Worm (Caenorhabditis elegans) whole organism, L3 larva: Measurements from ENCODE around the gene C06E4.2.

Source experiments
- R02D3.7 ChIP-seq: fragments of 150-350 bp; optimal IDR thresholded peaks from 2 replicates; lab custom pipeline; 2014; ENCODE audit warnings: missing biosample characterization, missing genetic modification characterization
- ZK546.5 ChIP-seq: sonication (generic microtip); optimal IDR thresholded peaks from 2 replicates; lab custom pipeline; 2017; ENCODE audit warnings: missing biosample characterization, missing genetic modification characterization
- aly-2 ChIP-seq: fragments of 150-350 bp; optimal IDR thresholded peaks from 2 replicates; lab custom pipeline; 2014; ENCODE audit warnings: missing biosample characterization, missing genetic modification characterization
- ceh-16 ChIP-seq: sonication (generic microtip); optimal IDR thresholded peaks from 2 replicates; lab custom pipeline; 2017; ENCODE audit warnings: missing biosample characterization, missing genetic modification characterization
- ceh-28 ChIP-seq: fragments of 150-350 bp; optimal IDR thresholded peaks from 2 replicates; lab custom pipeline; 2014; ENCODE audit warnings: missing biosample characterization, missing genetic modification reagents, missing genetic modification characterization
- ceh-9 ChIP-seq: sonication (generic microtip); optimal IDR thresholded peaks from 2 replicates; lab custom pipeline; 2018; ENCODE audit warnings: missing biosample characterization, missing genetic modification characterization
- egl-27 ChIP-seq: sonication (generic microtip); optimal IDR thresholded peaks from 4 replicates; lab custom pipeline; 2017; ENCODE audit warnings: missing biosample characterization, missing genetic modification reagents, missing genetic modification characterization
- elt-1 ChIP-seq: fragments of 150-350 bp; optimal IDR thresholded peaks from 2 replicates; lab custom pipeline; 2014; ENCODE audit warnings: missing biosample characterization, missing genetic modification characterization
- elt-2 ChIP-seq: sonication (generic microtip); optimal IDR thresholded peaks from 2 replicates; lab custom pipeline; 2016; ENCODE audit warnings: missing genetic modification reagents, mild to moderate bottlenecking, missing genetic modification characterization, missing compliant biosample characterization
- elt-3 ChIP-seq, 3 experiments: fragments of 150-350 bp in 1 of 3; sonication (generic microtip) in 2 of 3; optimal IDR thresholded peaks; 2 replicates in 2 of 3; 4 replicates in 1 of 3; lab custom pipeline; 2014 to 2017; ENCODE audit warnings: missing biosample characterization in 3 of 3, missing genetic modification characterization in 3 of 3
- fkh-2 ChIP-seq: fragments of 150-350 bp; optimal IDR thresholded peaks from 2 replicates; lab custom pipeline; 2014; ENCODE audit warnings: missing biosample characterization, missing genetic modification reagents, missing genetic modification characterization
- fos-1 ChIP-seq: fragments of 150-350 bp; optimal IDR thresholded peaks from 2 replicates; lab custom pipeline; 2014; ENCODE audit warnings: missing biosample characterization, missing genetic modification characterization
- jun-1 ChIP-seq: fragments of 150-350 bp; optimal IDR thresholded peaks from 2 replicates; lab custom pipeline; 2014; ENCODE audit warnings: missing biosample characterization, missing genetic modification reagents, missing genetic modification characterization
- lin-39 ChIP-seq: fragments of 150-350 bp; optimal IDR thresholded peaks from 2 replicates; lab custom pipeline; 2018; ENCODE audit warnings: missing biosample characterization, missing genetic modification reagents, missing genetic modification characterization
- mml-1 ChIP-seq: fragments of 150-350 bp; sonication (generic microtip); optimal IDR thresholded peaks from 3 replicates; lab custom pipeline; 2014; ENCODE audit warnings: missing biosample characterization, missing genetic modification characterization
- nfya-1 ChIP-seq: sonication (generic microtip); optimal IDR thresholded peaks from 2 replicates; lab custom pipeline; 2017; ENCODE audit warnings: missing genetic modification characterization, mild to moderate bottlenecking, missing compliant biosample characterization, antibody characterized with exemption, moderate library complexity; ENCODE audit not compliant: insufficient read depth
- nhr-11 ChIP-seq: fragments of 150-350 bp; optimal IDR thresholded peaks from 2 replicates; lab custom pipeline; 2014; ENCODE audit warnings: missing biosample characterization, missing genetic modification characterization
- nhr-23 ChIP-seq: fragments of 150-350 bp; optimal IDR thresholded peaks from 2 replicates; lab custom pipeline; 2014; ENCODE audit warnings: missing biosample characterization, missing genetic modification reagents, missing genetic modification characterization
- nhr-237 ChIP-seq: fragments of 150-350 bp; optimal IDR thresholded peaks from 2 replicates; lab custom pipeline; 2014; ENCODE audit warnings: missing biosample characterization, missing genetic modification characterization
- nhr-28 ChIP-seq: fragments of 150-350 bp; optimal IDR thresholded peaks from 2 replicates; lab custom pipeline; 2014; ENCODE audit warnings: missing biosample characterization, missing genetic modification characterization
- nhr-67 ChIP-seq: fragments of 150-350 bp; optimal IDR thresholded peaks from 2 replicates; lab custom pipeline; 2014; ENCODE audit warnings: missing biosample characterization, missing genetic modification characterization
- nhr-76 ChIP-seq: fragments of 150-350 bp; sonication (generic microtip); optimal IDR thresholded peaks from 5 replicates; lab custom pipeline; 2014; ENCODE audit warnings: missing biosample characterization, missing genetic modification characterization
- pha-4 ChIP-seq: fragments of 150-350 bp; optimal IDR thresholded peaks from 2 replicates; lab custom pipeline; 2014; ENCODE audit warnings: missing biosample characterization, missing genetic modification reagents, missing genetic modification characterization
- pqm-1 ChIP-seq: fragments of 150-350 bp; optimal IDR thresholded peaks from 2 replicates; lab custom pipeline; 2017; ENCODE audit warnings: missing biosample characterization, missing genetic modification characterization, inconsistent platforms
- sea-2 ChIP-seq: fragments of 150-350 bp; sonication (generic microtip); optimal IDR thresholded peaks from 4 replicates; lab custom pipeline; 2014; ENCODE audit warnings: missing biosample characterization, missing genetic modification reagents, missing genetic modification characterization
- skn-1 ChIP-seq: fragments of 150-350 bp; optimal IDR thresholded peaks from 2 replicates; lab custom pipeline; 2014; ENCODE audit warnings: missing biosample characterization, missing genetic modification characterization
- snpc-4 ChIP-seq: fragments of 150-350 bp; optimal IDR thresholded peaks from 2 replicates; lab custom pipeline; 2014; ENCODE audit warnings: missing biosample characterization, missing genetic modification characterization
- tbx-2 ChIP-seq: sonication (generic microtip); optimal IDR thresholded peaks from 2 replicates; lab custom pipeline; 2016; ENCODE audit warnings: mild to moderate bottlenecking, missing genetic modification characterization, missing compliant biosample characterization
- unc-39 ChIP-seq: sonication (generic microtip); optimal IDR thresholded peaks from 4 replicates; lab custom pipeline; 2017; ENCODE audit warnings: missing biosample characterization, missing genetic modification characterization
- unc-62 ChIP-seq: fragments of 150-350 bp; sonication (generic microtip); optimal IDR thresholded peaks from 4 replicates; lab custom pipeline; 2014; ENCODE audit warnings: missing biosample characterization, missing genetic modification reagents, missing genetic modification characterization
- zag-1 ChIP-seq: fragments of 150-350 bp; optimal IDR thresholded peaks from 2 replicates; lab custom pipeline; 2014; ENCODE audit warnings: missing biosample characterization, missing genetic modification characterization
- ztf-11 ChIP-seq: fragments of 150-350 bp; optimal IDR thresholded peaks from 2 replicates; lab custom pipeline; 2014; ENCODE audit warnings: missing biosample characterization, missing genetic modification characterization

Gene C06E4.2

DNA sequence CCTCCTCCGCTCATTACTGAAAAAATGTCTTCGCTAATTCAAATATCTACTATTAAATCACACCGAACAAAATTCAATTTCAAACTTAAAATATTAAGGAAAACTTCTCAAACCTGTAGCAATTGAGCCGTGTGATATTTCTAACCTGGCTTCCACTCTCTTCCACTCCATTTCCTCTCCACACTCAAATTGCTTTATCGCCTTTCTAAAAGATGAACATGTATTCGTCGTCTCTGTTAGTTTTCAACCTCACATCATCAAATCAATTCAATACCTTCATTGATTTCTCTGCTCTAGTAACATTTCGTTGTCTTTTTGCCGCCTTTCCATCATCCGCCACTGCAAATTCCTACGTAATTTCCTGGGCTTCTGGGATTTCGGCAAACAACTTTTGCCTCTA lies 15.2 kb downstream of the C06E4.2 start, which contains the start of gene F42C5.4:
F42C5.4 (minus strand) TSS at position 171 of the 400 bp plus-strand sequence.
- TF ChIP-seq zag-1 (tag; lab: Kevin White, UChicago) (no peak), nhr-28 (tag; lab: Kevin White, UChicago) (no peak), ceh-16 (tag; lab: Kevin White, UChicago) (no peak), jun-1 (tag; lab: Kevin White, UChicago) (no peak), tbx-2 (tag; lab: Kevin White, UChicago) (no peak), fkh-2 (tag; lab: Kevin White, UChicago) (no peak), nhr-11 (tag; lab: Kevin White, UChicago) (no peak), sea-2 (GFP tag; lab: Kevin White, UChicago) (no peak), nhr-67 (tag; lab: Kevin White, UChicago) (no peak), R02D3.7 (tag; lab: Kevin White, UChicago) (no peak), ceh-28 (tag; lab: Kevin White, UChicago) (no peak), pqm-1 (tag; lab: Kevin White, UChicago) (no peak), elt-2 (tag; lab: Kevin White, UChicago) (no peak), snpc-4 (tag; lab: Kevin White, UChicago) (no peak), lin-39 (no peak), nhr-76 (tag; lab: Kevin White, UChicago) (no peak), ceh-9 (no peak)

DNA sequence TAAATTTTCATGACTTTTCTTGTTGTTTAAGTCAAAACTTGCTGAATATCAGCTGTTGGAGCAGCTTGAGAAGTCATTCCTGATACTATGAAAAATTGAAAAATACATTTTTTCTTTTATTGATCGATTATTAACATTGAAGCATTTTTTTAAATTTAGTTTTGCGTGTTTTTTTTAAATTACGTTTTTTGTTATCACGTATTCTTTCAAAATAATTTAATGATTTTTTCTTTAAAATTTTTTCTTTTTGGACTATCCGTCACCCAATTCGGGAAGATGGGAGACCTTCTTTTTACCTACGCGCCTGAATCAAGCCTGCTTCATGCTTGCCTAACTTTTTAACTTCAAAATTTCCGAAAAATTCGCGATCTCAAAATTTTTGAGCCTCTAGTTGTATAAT lies 17.4 kb downstream of the C06E4.2 start, which contains the start of gene F42C5.5:
F42C5.5 (minus strand) TSS at position 101 of the 400 bp plus-strand sequence.
- TF ChIP-seq fos-1 (tag; lab: Kevin White, UChicago) (no peak), sea-2 (GFP tag; lab: Kevin White, UChicago) (no peak), ceh-16 (tag; lab: Kevin White, UChicago) (no peak), zag-1 (tag; lab: Kevin White, UChicago) (no peak), aly-2 (no peak), elt-3 (tag; optimal IDR thresholded peaks at IDR 0.05; lab: Kevin White, UChicago) (no peak), nhr-23 (tag; lab: Kevin White, UChicago) (no peak), R02D3.7 (tag; lab: Kevin White, UChicago) (no peak), ztf-11 (tag; lab: Kevin White, UChicago) (no peak), pqm-1 (tag; lab: Kevin White, UChicago) (no peak)
- TF ChIP-seq, all 47 proteins: peak for 0

ce11 chrIV:7301481-7301880 lies 24.7 kb downstream of the C06E4.2 start:
- TF ChIP-seq pha-4 (no peak), fkh-2 (tag; lab: Kevin White, UChicago) (no peak), lin-39 (no peak), zag-1 (tag; lab: Kevin White, UChicago) (no peak), ZK546.5 (no peak), ztf-11 (tag; lab: Kevin White, UChicago) (no peak), ceh-9 (no peak), elt-1 (tag; lab: Kevin White, UChicago) (no peak), nhr-28 (tag; lab: Kevin White, UChicago) (no peak), R02D3.7 (tag; lab: Kevin White, UChicago) (no peak), unc-39 (tag; lab: Kevin White, UChicago) (no peak), nhr-237 (tag; lab: Kevin White, UChicago) (no peak), unc-62 (GFP tag; lab: Kevin White, UChicago) (no peak), sea-2 (GFP tag; lab: Kevin White, UChicago) (no peak), ceh-16 (tag; lab: Kevin White, UChicago) (no peak), jun-1 (tag; lab: Kevin White, UChicago) (no peak)

DNA sequence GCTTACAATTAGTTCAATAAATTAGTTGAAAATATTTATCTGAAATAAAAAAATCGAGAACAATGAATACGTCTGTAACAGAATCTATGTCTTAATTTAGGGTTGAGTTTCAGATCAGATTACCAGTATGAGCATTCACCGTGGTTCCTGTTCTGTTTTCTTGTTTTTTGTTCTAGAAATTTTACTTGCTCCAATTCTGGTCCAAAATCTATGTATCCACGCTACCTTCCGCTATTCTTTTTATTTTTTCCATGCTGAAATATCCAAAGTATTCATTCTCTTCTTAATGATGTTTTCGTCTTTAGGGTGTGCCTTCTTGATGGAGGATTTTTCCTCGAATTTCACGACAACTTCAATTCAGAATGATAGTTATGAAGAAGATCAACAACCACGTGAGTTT lies 28.6 kb downstream of the C06E4.2 start, which contains the start of gene npr-27:
npr-27 (plus strand) TSS at position 301 of the 400 bp plus-strand sequence.
- no peak for TF ChIP-seq unc-62 (GFP tag; lab: Kevin White, UChicago)
- TF ChIP-seq ztf-11 (tag; lab: Kevin White, UChicago), result no peak
- no peak for TF ChIP-seq unc-39 (tag; lab: Kevin White, UChicago)
- TF ChIP-seq jun-1 (tag; lab: Kevin White, UChicago), result no peak
- no peak for TF ChIP-seq elt-3 (tag; optimal IDR thresholded peaks at IDR 0.05; lab: Kevin White, UChicago)
- no peak for TF ChIP-seq nfya-1
- no peak for TF ChIP-seq egl-27 (tag; lab: Kevin White, UChicago)

ce11 chrIV:7308974-7309373 lies 32.2 kb downstream of the C06E4.2 start, which contains the start of gene F42C5.6:
Gene F42C5.6 (minus strand): TSS chrIV:7309074.
- TF ChIP-seq R02D3.7 (tag; lab: Kevin White, UChicago), result no peak
- TF ChIP-seq mml-1 (tag; lab: Kevin White, UChicago), result no peak
- TF ChIP-seq skn-1 (tag; lab: Kevin White, UChicago), result no peak
- no peak for TF ChIP-seq elt-3 (tag; optimal IDR thresholded peaks at IDR 0.05; lab: Kevin White, UChicago)
- TF ChIP-seq fos-1 (tag; lab: Kevin White, UChicago), result no peak
